Fruit fly (Drosophila melanogaster): Measurements from ENCODE around the gene CG9593.

Gene CG9593

DNA sequence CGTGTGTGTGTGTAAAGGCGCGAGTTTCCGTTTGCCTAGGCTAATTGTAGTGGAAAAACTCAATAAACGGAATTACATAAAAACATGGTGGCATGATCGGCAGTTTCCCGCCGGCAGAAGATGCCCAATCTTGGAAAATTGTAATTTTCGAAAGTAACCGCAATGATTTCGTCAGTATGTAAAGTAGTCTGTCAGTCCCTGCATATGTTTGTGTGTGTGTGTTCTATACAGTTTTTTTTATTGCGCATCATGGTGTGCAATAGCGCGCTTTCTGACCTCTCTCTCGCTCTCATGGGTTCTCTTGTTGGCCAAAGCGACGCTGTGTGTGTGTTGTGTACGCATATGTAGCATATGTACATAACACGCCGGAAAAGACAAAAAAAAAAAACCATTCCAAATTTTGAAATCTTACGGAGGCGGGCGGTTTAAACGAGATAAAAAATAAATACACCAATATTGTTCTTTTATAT lies 7.8 kb upstream of the CG9593 start (continued):
- no peak for TF ChIP-seq CG7357 (GFP tag; IDR thresholded peaks at IDR 0.05)
- no peak for TF ChIP-seq dan (GFP tag; IDR thresholded peaks at IDR 0.05)
- peak; percentile 65 for TF ChIP-seq CG10431 (GFP tag; optimal IDR thresholded peaks at IDR 0.05)
- no peak for TF ChIP-seq pita (GFP tag; optimal IDR thresholded peaks at IDR 0.05)
- TF ChIP-seq CG9215 (GFP tag; IDR thresholded peaks at IDR 0.05) = no peak
- TF ChIP-seq tap (tag; optimal IDR thresholded peaks at IDR 0.05) = no peak
- TF ChIP-seq Sox102F (GFP tag; optimal IDR thresholded peaks at IDR 0.05) = no peak
- TF ChIP-seq CG9609 (GFP tag; optimal IDR thresholded peaks at IDR 0.05) = no peak
- no peak for TF ChIP-seq CG31441 (GFP tag; IDR thresholded peaks at IDR 0.05)
- TF ChIP-seq disco-r (GFP tag; optimal IDR thresholded peaks at IDR 0.05) = peak; percentile 23
- TF ChIP-seq NfI (GFP tag; optimal IDR thresholded peaks at IDR 0.05) = peak; percentile 42
- TF ChIP-seq chinmo (GFP tag; IDR thresholded peaks at IDR 0.05; ENCODE audit: partially characterized antibody) = peak; percentile 89; the same call in 3 of the 4 replicates
- TF ChIP-seq CG11695 (GFP tag; IDR thresholded peaks at IDR 0.05) = 0 out of 3 replicates have a peak, but pooled peaks have one; percentile 56
- TF ChIP-seq CG12236 (GFP tag; optimal IDR thresholded peaks at IDR 0.05) = peak; percentile 33
- TF ChIP-seq Scr (GFP tag; IDR thresholded peaks at IDR 0.05; ENCODE audit: partially characterized antibody) = no peak
- TF ChIP-seq CG13424 (tag; optimal IDR thresholded peaks at IDR 0.05) = peak; percentile 14
- peak; percentile 16 for TF ChIP-seq grau (tag; optimal IDR thresholded peaks at IDR 0.05)
- TF ChIP-seq gsb-n (tag; optimal IDR thresholded peaks at IDR 0.05) = no peak
- no peak for TF ChIP-seq Hr39 (optimal IDR thresholded peaks at IDR 0.05)
- no peak for TF ChIP-seq trh (GFP tag; optimal IDR thresholded peaks at IDR 0.05)
- no peak for TF ChIP-seq CG10209 (GFP tag; optimal IDR thresholded peaks at IDR 0.05)
- TF ChIP-seq Opbp (GFP tag; IDR thresholded peaks at IDR 0.05; ENCODE audit: partially characterized antibody) = no peak; the same call in 2 of the 3 replicates
- peak; percentile 6 for TF ChIP-seq CG15696 (tag; optimal IDR thresholded peaks at IDR 0.05)
- TF ChIP-seq CG6254 (GFP tag; optimal IDR thresholded peaks at IDR 0.05) = no peak
- peak; percentile 14 for TF ChIP-seq bcd (GFP tag; optimal IDR thresholded peaks at IDR 0.05)
- peak; percentile 49 for TF ChIP-seq CG15269 (tag; optimal IDR thresholded peaks at IDR 0.05)
- TF ChIP-seq CTCF (GFP tag; optimal IDR thresholded peaks at IDR 0.05) = no peak
- 0 out of 3 replicates have a peak, but pooled peaks have one; percentile 32 for TF ChIP-seq zfh1 (GFP tag; IDR thresholded peaks at IDR 0.05)
- TF ChIP-seq TFAM (GFP tag; optimal IDR thresholded peaks at IDR 0.05) = no peak
- TF ChIP-seq Oli (tag; optimal IDR thresholded peaks at IDR 0.05) = no peak
- peak; percentile 53 for TF ChIP-seq Asciz (GFP tag; optimal IDR thresholded peaks at IDR 0.05)
- peak; percentile 34; the same call in 1 of the 2 replicates for TF ChIP-seq CG9932 (GFP tag; IDR thresholded peaks at IDR 0.05)
- TF ChIP-seq luna (GFP tag; optimal IDR thresholded peaks at IDR 0.05) = no peak
- no peak for TF ChIP-seq Ada2b (GFP tag; IDR thresholded peaks at IDR 0.05)
- no peak for TF ChIP-seq prd (optimal IDR thresholded peaks at IDR 0.05)
- TF ChIP-seq prd (GFP tag; IDR thresholded peaks at IDR 0.05) = 0 out of 3 replicates have a peak, but pooled peaks have one; percentile 14
- peak; percentile 10 for TF ChIP-seq Dad (GFP tag; optimal IDR thresholded peaks at IDR 0.05)
- no peak for TF ChIP-seq amos (GFP tag; IDR thresholded peaks at IDR 0.05; ENCODE audit: partially characterized antibody)
- peak; percentile 13 for TF ChIP-seq fd3F (GFP tag; optimal IDR thresholded peaks at IDR 0.05)
- no peak for TF ChIP-seq CG11560 (tag; IDR thresholded peaks at IDR 0.05)
- TF ChIP-seq hth (optimal IDR thresholded peaks at IDR 0.05) = no peak
- no peak for TF ChIP-seq sc (optimal IDR thresholded peaks at IDR 0.05)
- TF ChIP-seq sc (GFP tag; optimal IDR thresholded peaks at IDR 0.05) = no peak
- no peak for TF ChIP-seq mld (GFP tag; IDR thresholded peaks at IDR 0.05; ENCODE audit: partially characterized antibody)
- TF ChIP-seq hb (GFP tag; IDR thresholded peaks at IDR 0.05; ENCODE audit: partially characterized antibody) = no peak
- peak; percentile 29 for TF ChIP-seq Dp (GFP tag; optimal IDR thresholded peaks at IDR 0.05)
- peak; percentile 87 for TF ChIP-seq CG34422 (GFP tag; IDR thresholded peaks at IDR 0.05)
- peak; percentile 78 for TF ChIP-seq HmgD (GFP tag; optimal IDR thresholded peaks at IDR 0.05)
- peak; percentile 24 for TF ChIP-seq zf30C (GFP tag; optimal IDR thresholded peaks at IDR 0.05)
- peak; percentile 40; the same call in 1 of the 2 replicates for TF ChIP-seq seq (GFP tag; IDR thresholded peaks at IDR 0.05)
- peak; percentile 30 for TF ChIP-seq CG18764 (GFP tag; optimal IDR thresholded peaks at IDR 0.05)
- TF ChIP-seq stwl (tag; optimal IDR thresholded peaks at IDR 0.05) = no peak
